Worm (Caenorhabditis elegans): ENCODE measurements around the gene srbc-43.

DNA sequence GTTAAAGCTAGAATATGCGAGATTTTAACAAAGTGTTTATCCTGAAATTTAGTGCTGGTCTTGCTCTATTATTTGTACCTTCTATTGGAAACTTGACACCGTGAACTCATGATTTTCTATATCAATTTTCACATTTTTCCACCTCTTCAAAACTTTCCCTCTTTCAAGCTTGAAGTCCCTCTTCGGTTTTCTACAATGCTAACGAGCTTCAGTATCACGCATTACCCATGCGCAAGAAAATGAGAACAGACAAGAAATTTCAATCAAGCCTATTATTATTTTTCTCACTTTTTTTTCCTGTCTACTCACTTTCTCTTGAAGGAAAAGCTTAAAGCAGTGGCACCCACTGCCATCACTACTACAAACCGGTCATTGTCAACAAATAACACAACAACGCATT is 21.5 kb upstream of the srbc-43 start:
- no peak for TF ChIP-seq him-1 (tag; optimal IDR thresholded peaks at IDR 0.05)
- no peak for TF ChIP-seq W03F9.2 (tag; optimal IDR thresholded peaks at IDR 0.05)
- TF ChIP-seq dao-5 (tag; optimal IDR thresholded peaks at IDR 0.05), result no peak

Data from whole organism, L4/young adult.